Fruit fly (Drosophila melanogaster) whole organism, adult: ENCODE measurements around the gene sa.
A peak's percentile ranks its signal among the peaks of the same experiment; 100 is the strongest.

Experiments used
- CG12768 ChIP-seq: fragments of 200-800 bp; sonication (Bioruptor generic); optimal IDR thresholded peaks from 2 replicates; lab custom pipeline; 2017; ENCODE audit warnings: missing biosample characterization, missing genetic modification characterization, mild to moderate bottlenecking, moderate library complexity, missing genetic modification reagents
- Mnt ChIP-seq: fragments of 200-800 bp; sonication (Bioruptor generic); optimal IDR thresholded peaks from 2 replicates; lab custom pipeline; 2016; ENCODE audit warnings: missing biosample characterization, mild to moderate bottlenecking, missing genetic modification characterization
- ovo ChIP-seq: fragments of 200-800 bp; sonication (Bioruptor generic); optimal IDR thresholded peaks from 2 replicates; lab custom pipeline; 2016; ENCODE audit warnings: missing biosample characterization, missing genetic modification characterization
- pad ChIP-seq: fragments of 200-800 bp; sonication (Bioruptor generic); optimal IDR thresholded peaks from 3 replicates; lab custom pipeline; 2017; ENCODE audit warnings: missing biosample characterization, missing genetic modification characterization, mild to moderate bottlenecking, moderate library complexity, missing genetic modification reagents
- tj ChIP-seq: fragments of 200-800 bp; sonication (Bioruptor generic); optimal IDR thresholded peaks from 3 replicates; lab custom pipeline; 2017; ENCODE audit warnings: missing biosample characterization, mild to moderate bottlenecking, missing genetic modification characterization, moderate library complexity

DNA sequence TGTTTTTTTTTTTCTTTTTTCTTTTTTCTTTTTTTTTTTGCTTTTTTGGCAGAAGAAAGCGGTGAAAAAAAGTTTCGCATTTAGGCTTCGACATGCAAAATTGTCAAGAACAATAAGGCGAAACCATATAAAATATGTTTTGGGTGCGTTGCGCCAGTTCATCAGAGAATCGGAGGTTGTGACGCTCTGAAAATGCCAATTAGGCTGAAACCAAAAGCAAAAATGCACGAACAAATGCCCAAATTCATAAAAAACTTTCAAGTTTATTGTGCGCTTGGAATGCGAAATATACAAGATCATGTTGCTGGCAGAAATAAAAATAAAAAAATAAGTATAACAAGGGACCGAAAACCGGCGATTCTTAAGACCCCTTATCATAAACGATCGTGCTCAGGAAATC, 16.8 kb downstream of the sa start:
- no peak for TF ChIP-seq pad
- no peak for TF ChIP-seq ovo (GFP tag; lab: Kevin White, UChicago)
- TF ChIP-seq tj, result peak; percentile 93
- no peak for TF ChIP-seq Mnt
- TF ChIP-seq CG12768 (GFP tag; lab: Kevin White, UChicago), result no peak
